4 worm cellular contexts compared by ENCODE assay signal in the genomic region with DNA sequence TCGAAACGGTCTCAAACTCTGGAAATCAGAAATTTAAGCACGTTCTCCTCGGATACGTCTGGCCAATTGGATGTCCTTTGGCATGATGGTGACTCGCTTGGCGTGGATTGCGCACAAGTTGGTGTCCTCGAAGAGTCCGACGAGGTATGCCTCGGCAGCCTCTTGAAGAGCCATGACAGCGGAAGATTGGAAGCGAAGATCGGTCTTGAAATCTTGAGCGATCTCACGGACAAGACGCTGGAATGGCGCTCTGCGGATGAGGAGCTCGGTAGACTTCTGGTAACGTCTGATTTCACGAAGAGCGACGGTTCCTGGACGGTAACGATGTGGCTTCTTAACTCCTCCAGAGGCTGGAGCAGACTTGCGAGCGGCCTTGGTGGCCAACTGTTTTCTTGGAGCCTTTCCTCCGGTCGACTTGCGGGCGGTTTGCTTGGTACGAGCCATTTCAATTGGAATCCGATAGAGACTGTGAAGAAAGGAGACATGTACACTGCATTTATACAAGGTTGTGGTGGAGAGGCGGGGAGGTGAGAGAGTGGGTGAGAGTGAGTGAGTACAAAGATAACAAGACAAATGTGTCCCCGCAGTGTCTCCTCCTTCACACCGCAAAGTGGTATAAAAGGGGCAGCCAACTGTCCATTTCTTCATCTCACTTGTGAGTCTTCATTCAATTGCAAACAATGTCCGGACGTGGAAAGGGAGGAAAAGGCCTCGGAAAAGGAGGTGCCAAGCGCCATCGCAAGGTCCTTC.
TF ChIP-seq lines count a peak whose summit lies in the region.
"Not testable (repeated sequence)": the region's sequence is repeated elsewhere in the genome, so short reads cannot be mapped to it uniquely, and the experiment has no call there.

A gene (minus strand): TSS at position 444 of the 750 bp plus-strand sequence.
A gene (plus strand): TSS at position 681 of the 750 bp plus-strand sequence.

TF ChIP-seq in whole organism, L2 larva, 48 proteins besides CTCF, POLR2A, EP300 and RAD21:
- TF ChIP-seq sma-9 (GFP tag; optimal IDR thresholded peaks at IDR 0.05; lab: Kevin White, UChicago), result peak; percentile 26
- TF ChIP-seq sma-9 (tag; optimal IDR thresholded peaks at IDR 0.05; lab: Kevin White, UChicago), result not testable (repeated sequence)
- peak; percentile 40 for TF ChIP-seq ceh-16 (tag; optimal IDR thresholded peaks at IDR 0.05; lab: Kevin White, UChicago)
- TF ChIP-seq F13H6.1 (tag; optimal IDR thresholded peaks at IDR 0.05; lab: Kevin White, UChicago), result peak; percentile 4

TF ChIP-seq in whole organism, L4 larva, 104 proteins besides CTCF, POLR2A, EP300 and RAD21:
- TF ChIP-seq hlh-11 (tag; optimal IDR thresholded peaks at IDR 0.05; lab: Kevin White, UChicago) (peak; percentile 64), nhr-102 (tag; optimal IDR thresholded peaks at IDR 0.05; lab: Kevin White, UChicago) (peak; percentile 61), dmd-6 (GFP tag; IDR thresholded peaks at IDR 0.05; lab: Robert Waterston, UW) (peak; percentile 66), tra-1 (GFP tag; IDR thresholded peaks at IDR 0.05; lab: Robert Waterston, UW) (peak; percentile 14; the same call in 1 of the 2 replicates), nhr-42 (GFP tag; IDR thresholded peaks at IDR 0.05; lab: Robert Waterston, UW) (peak; percentile 80), dmd-9 (GFP tag; IDR thresholded peaks at IDR 0.05; lab: Robert Waterston, UW) (0 out of 2 replicates have a peak, but pooled peaks have one; percentile 27), hmg-1.1 (GFP tag; IDR thresholded peaks at IDR 0.05; lab: Robert Waterston, UW) (peak; percentile 30; the same call in 1 of the 2 replicates), mxl-3 (GFP tag; optimal IDR thresholded peaks at IDR 0.05; lab: Kevin White, UChicago) (peak; percentile 5), duxl-1 (tag; optimal IDR thresholded peaks at IDR 0.05; lab: Kevin White, UChicago; ENCODE audit: poor library complexity) (peak; percentile 16), lin-1 (GFP tag; IDR thresholded peaks at IDR 0.05; lab: Robert Waterston, UW) (0 out of 2 replicates have a peak, but pooled peaks have one; percentile 16), pha-4 (GFP tag; IDR thresholded peaks at IDR 0.05; lab: Robert Waterston, UW) (peak; percentile 89), egl-43 (GFP tag; IDR thresholded peaks at IDR 0.05; lab: Robert Waterston, UW) (peak; percentile 56; the same call in 1 of the 2 replicates), mes-2 (tag; optimal IDR thresholded peaks at IDR 0.05; lab: Kevin White, UChicago; ENCODE audit: poor library complexity, severe bottlenecking) (peak; percentile 48), T26A8.4 (GFP tag; IDR thresholded peaks at IDR 0.05; lab: Robert Waterston, UW) (peak; percentile 80), php-3 (GFP tag; IDR thresholded peaks at IDR 0.05; lab: Robert Waterston, UW) (peak; percentile 74; the same call in 1 of the 2 replicates), set-16 (GFP tag; IDR thresholded peaks at IDR 0.05; lab: Robert Waterston, UW) (peak; percentile 70), aha-1 (tag; lab: Kevin White, UChicago) (peak; percentile 4), lin-29 (GFP tag; IDR thresholded peaks at IDR 0.05; lab: Robert Waterston, UW) (0 out of 2 replicates have a peak, but pooled peaks have one; percentile 12), F10B5.3 (tag; optimal IDR thresholded peaks at IDR 0.05; lab: Kevin White, UChicago) (peak; percentile 60)
- TF ChIP-seq pha-4 (tag; optimal IDR thresholded peaks at IDR 0.05; lab: Kevin White, UChicago), result not testable (repeated sequence)

TF ChIP-seq in whole organism, late embryonic, 69 proteins besides CTCF, POLR2A, EP300 and RAD21:
- TF ChIP-seq ref-2 (tag; optimal IDR thresholded peaks at IDR 0.05; lab: Kevin White, UChicago) (peak; percentile 51), ceh-31 (tag; optimal IDR thresholded peaks at IDR 0.05; lab: Kevin White, UChicago) (peak; percentile 52), unc-3 (GFP tag; conservative IDR thresholded peaks at IDR 0.05; lab: Robert Waterston, UW) (peak; percentile 61), sox-2 (GFP tag; IDR thresholded peaks at IDR 0.05; lab: Robert Waterston, UW) (peak; percentile 30)
- not testable (repeated sequence) for TF ChIP-seq unc-3 (tag; optimal IDR thresholded peaks at IDR 0.05; lab: Kevin White, UChicago)

TF ChIP-seq in whole organism, mixed stage, embryonic, 35 proteins besides CTCF, POLR2A, EP300 and RAD21:
- TF ChIP-seq pha-4 (tag; optimal IDR thresholded peaks at IDR 0.05; lab: Kevin White, UChicago) (peak; percentile 1), mls-2 (tag; optimal IDR thresholded peaks at IDR 0.05; lab: Kevin White, UChicago) (peak; percentile 13), cnd-1 (tag; optimal IDR thresholded peaks at IDR 0.05; lab: Kevin White, UChicago) (peak; percentile 64)
